Worm (Caenorhabditis elegans): ENCODE measurements around the gene C29E4.14.

Gene C29E4.14

DNA sequence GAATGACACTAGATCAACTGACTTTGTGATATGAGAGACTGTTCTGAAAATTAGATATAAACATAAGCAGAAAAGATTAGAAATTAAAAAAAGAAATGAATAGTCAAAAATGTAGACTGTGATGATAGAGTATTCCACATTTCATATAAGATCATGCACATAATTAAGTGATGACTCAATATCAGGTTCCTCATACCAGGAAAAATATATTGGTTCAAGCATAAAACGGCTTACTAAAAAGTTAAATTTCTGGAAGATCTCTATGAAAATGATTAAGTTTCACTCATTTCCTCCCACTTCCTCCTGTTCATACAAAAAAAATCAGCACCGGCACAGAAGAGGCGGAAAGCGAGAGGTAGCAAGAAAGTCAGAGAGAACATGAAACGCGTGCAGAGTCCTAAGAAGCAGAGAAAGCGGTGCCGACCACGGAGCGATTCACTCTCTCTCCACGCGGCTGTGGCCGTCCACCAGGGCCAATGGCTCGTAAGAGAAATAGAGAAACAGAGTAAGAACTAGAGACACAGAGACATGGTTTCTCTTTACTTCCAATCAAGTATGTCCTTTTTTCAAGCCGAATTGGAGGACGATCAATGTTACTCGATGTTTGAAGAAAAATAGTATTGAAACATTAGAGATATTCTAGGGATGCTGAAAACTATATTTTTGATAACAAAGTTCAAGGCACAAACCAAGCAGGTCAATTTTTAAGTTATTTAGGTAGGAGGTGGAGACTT lies 28.2 kb upstream of the C29E4.14 start, which contains the start of the genes ZK688.5 and fahd-1 (continued):
- TF ChIP-seq aha-1 (tag; optimal IDR thresholded peaks at IDR 0.05) (no peak), dsc-1 (tag; optimal IDR thresholded peaks at IDR 0.05) (peak; percentile 39), tbx-2 (tag; optimal IDR thresholded peaks at IDR 0.05) (peak; percentile 62), xbp-1 (tag; optimal IDR thresholded peaks at IDR 0.05) (peak; percentile 55), nhr-20 (tag; optimal IDR thresholded peaks at IDR 0.05) (peak; percentile 72), efl-1 (optimal IDR thresholded peaks at IDR 0.05) (peak; percentile 72 to 77), efl-1 (GFP tag; optimal IDR thresholded peaks at IDR 0.05 in 1 of 2) (peak; percentile 27 to 94), mep-1 (tag; optimal IDR thresholded peaks at IDR 0.05) (peak; percentile 70), rnt-1 (tag; optimal IDR thresholded peaks at IDR 0.05) (peak; percentile 71), lsy-2 (tag; optimal IDR thresholded peaks at IDR 0.05) (peak; percentile 62 to 77), ztf-4 (tag; optimal IDR thresholded peaks at IDR 0.05) (peak; percentile 34), snu-23 (GFP tag; optimal IDR thresholded peaks at IDR 0.05) (peak; percentile 81), nhr-85 (tag) (peak; percentile 79), F16B12.6 (tag; optimal IDR thresholded peaks at IDR 0.05) (peak; percentile 41)

ce11 chrIII:7892333-7892732 lies 27.6 kb upstream of the C29E4.14 start:
- TF ChIP-seq sup-37 (GFP tag; optimal IDR thresholded peaks at IDR 0.05) (no peak), sptf-1 (tag; optimal IDR thresholded peaks at IDR 0.05) (no peak), egl-13 (tag; optimal IDR thresholded peaks at IDR 0.05) (no peak), dpl-1 (GFP tag; optimal IDR thresholded peaks at IDR 0.05) (no peak), C04F5.9 (tag; optimal IDR thresholded peaks at IDR 0.05) (no peak), lin-14 (GFP tag; optimal IDR thresholded peaks at IDR 0.05) (no peak), unc-86 (tag; optimal IDR thresholded peaks at IDR 0.05) (no peak), unc-130 (tag; optimal IDR thresholded peaks at IDR 0.05) (no peak), fkh-4 (tag; optimal IDR thresholded peaks at IDR 0.05; ENCODE audit: borderline replicate concordance) (no peak), mab-9 (GFP tag; IDR thresholded peaks at IDR 0.05) (no peak), skn-1 (tag; optimal IDR thresholded peaks at IDR 0.05) (no peak), nhr-11 (tag; optimal IDR thresholded peaks at IDR 0.05) (no peak), mef-2 (tag; optimal IDR thresholded peaks at IDR 0.05) (no peak), alr-1 (tag; optimal IDR thresholded peaks at IDR 0.05; ENCODE audit: borderline replicate concordance) (no peak), nhr-76 (tag; optimal IDR thresholded peaks at IDR 0.05) (no peak), nhr-19 (GFP tag; conservative IDR thresholded peaks at IDR 0.05) (no peak), snu-23 (GFP tag; optimal IDR thresholded peaks at IDR 0.05) (no peak), sox-4 (tag; optimal IDR thresholded peaks at IDR 0.05) (no peak), unc-30 (tag; optimal IDR thresholded peaks at IDR 0.05) (no peak), pax-3 (tag; optimal IDR thresholded peaks at IDR 0.05) (no peak)

DNA sequence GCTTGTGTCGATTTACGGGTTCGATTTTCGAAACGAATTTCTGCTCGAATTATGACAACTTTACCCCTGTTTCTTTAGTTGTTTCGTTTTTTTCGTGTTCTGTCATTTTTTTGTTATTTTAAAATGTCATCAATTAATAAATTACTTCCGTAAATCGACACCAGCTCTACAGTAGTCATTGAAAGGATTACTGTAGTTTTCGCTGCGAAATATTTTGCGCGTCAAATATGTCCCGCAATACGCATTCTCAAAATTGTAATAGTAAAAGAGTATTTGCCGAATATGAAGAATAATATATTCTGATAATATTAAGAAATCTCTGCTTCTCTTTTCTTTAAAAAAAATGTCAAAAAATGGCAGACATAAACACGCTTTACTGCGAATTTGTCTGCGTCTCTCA lies 26.7 kb upstream of the C29E4.14 start:
- TF ChIP-seq nhr-84 (tag; optimal IDR thresholded peaks at IDR 0.05) (no peak), nhr-20 (tag; optimal IDR thresholded peaks at IDR 0.05) (no peak), unc-130 (tag; optimal IDR thresholded peaks at IDR 0.05) (no peak), rnt-1 (tag; optimal IDR thresholded peaks at IDR 0.05) (no peak), fkh-8 (tag; optimal IDR thresholded peaks at IDR 0.05) (peak; percentile 27), efl-1 (optimal IDR thresholded peaks at IDR 0.05) (no peak), efl-1 (GFP tag; optimal IDR thresholded peaks at IDR 0.05 in 1 of 2) (peak in 1 of 2 experiments; percentile 54)

DNA sequence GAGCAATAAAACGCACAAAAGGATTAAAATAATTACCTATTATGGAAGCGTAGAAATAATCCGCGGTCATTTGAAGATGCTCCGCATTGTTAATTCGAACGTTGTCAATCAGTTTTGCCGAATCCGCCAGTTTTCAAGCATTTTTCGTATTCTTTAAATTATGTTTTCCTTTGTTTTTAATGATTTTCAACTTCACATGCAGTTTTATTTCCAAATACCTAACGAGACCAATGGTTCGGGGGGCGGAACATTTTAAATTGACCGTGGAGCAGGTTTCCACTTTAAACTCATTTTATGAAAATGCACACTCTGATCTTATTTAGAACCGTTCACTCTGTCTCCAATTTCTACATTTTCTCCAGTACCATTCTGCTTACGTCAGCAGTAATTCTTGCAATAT lies 25.2 kb upstream of the C29E4.14 start, which contains the start of gene ZK688.4:
Gene ZK688.4, plus strand, starts transcription at position 301 of the 400 bp plus-strand sequence.
- TF ChIP-seq unc-86 (tag; optimal IDR thresholded peaks at IDR 0.05) (no peak), egl-27 (tag; optimal IDR thresholded peaks at IDR 0.05) (no peak), blmp-1 (tag; optimal IDR thresholded peaks at IDR 0.05) (no peak), rnt-1 (tag; optimal IDR thresholded peaks at IDR 0.05) (no peak), ceh-82 (tag; optimal IDR thresholded peaks at IDR 0.05) (no peak), snpc-4 (tag; optimal IDR thresholded peaks at IDR 0.05) (no peak), aly-2 (tag; optimal IDR thresholded peaks at IDR 0.05) (no peak), nhr-237 (tag; optimal IDR thresholded peaks at IDR 0.05) (no peak), lin-35 (GFP tag; optimal IDR thresholded peaks at IDR 0.05) (no peak), dpl-1 (GFP tag; optimal IDR thresholded peaks at IDR 0.05) (no peak), zag-1 (tag; optimal IDR thresholded peaks at IDR 0.05) (no peak), swsn-7 (tag; optimal IDR thresholded peaks at IDR 0.05) (no peak)
